Fruit fly (Drosophila melanogaster) whole organism: ENCODE data around the gene CG15888.

ENCODE experiments used
- CG8478 ChIP-seq: fragments of >200 bp; optimal IDR thresholded peaks from 2 replicates; lab custom pipeline; 2018; ENCODE audit warnings: inconsistent platforms
- Dll ChIP-seq: fragments of >200 bp; optimal IDR thresholded peaks from 2 replicates; lab custom pipeline; 2017
- EcR ChIP-seq, 2 experiments: fragments of >200 bp; optimal IDR thresholded peaks; 2 replicates each; lab custom pipeline; 2017; ENCODE audit warnings: missing biosample characterization in 2 of 2, missing genetic modification characterization in 2 of 2, missing genetic modification reagents in 2 of 2
- pan ChIP-seq: fragments of >200 bp; optimal IDR thresholded peaks from 2 replicates; lab custom pipeline; 2017
- psq ChIP-seq: fragments of >200 bp; optimal IDR thresholded peaks from 2 replicates; lab custom pipeline; 2017
- usp ChIP-seq: fragments of >200 bp; optimal IDR thresholded peaks from 2 replicates; lab custom pipeline; 2017; ENCODE audit warnings: missing biosample characterization, missing genetic modification characterization, mixed read lengths

The CG15888 gene

dm6 chr3R:13286118-13286579, at the start of gene CG15888:
TSS of gene CG15888 (minus strand) at chr3R:13286529.
- no peak for TF ChIP-seq pan (lab: Kevin White, UChicago)
- TF ChIP-seq CG8478, result no peak
- no peak for TF ChIP-seq psq (lab: Kevin White, UChicago)
- TF ChIP-seq Dll (lab: Kevin White, UChicago), result no peak
- TF ChIP-seq EcR (GFP tag; optimal IDR thresholded peaks at IDR 0.05; lab: Kevin White, UChicago), result no peak
- no peak for TF ChIP-seq usp (GFP tag; lab: Kevin White, UChicago)

dm6 chr3R:13334007-13334406, 47.7 kb upstream of the CG15888 start, which contains the start of gene PK2-R2:
TSS of gene PK2-R2 (minus strand) at chr3R:13334166.
- TF ChIP-seq psq (lab: Kevin White, UChicago) (no peak), CG8478 (no peak), EcR (GFP tag; optimal IDR thresholded peaks at IDR 0.05; lab: Kevin White, UChicago) (no peak), usp (GFP tag; lab: Kevin White, UChicago) (no peak), pan (lab: Kevin White, UChicago) (no peak), Dll (lab: Kevin White, UChicago) (no peak)

dm6 chr3R:13333031-13333430, 46.7 kb upstream of the CG15888 start:
- TF ChIP-seq CG8478 (no peak), Dll (lab: Kevin White, UChicago) (no peak), psq (lab: Kevin White, UChicago) (no peak), EcR (GFP tag; optimal IDR thresholded peaks at IDR 0.05; lab: Kevin White, UChicago) (no peak), pan (lab: Kevin White, UChicago) (no peak), usp (GFP tag; lab: Kevin White, UChicago) (no peak)

dm6 chr3R:13319873-13320272, 33.5 kb upstream of the CG15888 start:
- no peak for TF ChIP-seq pan (lab: Kevin White, UChicago)
- no peak for TF ChIP-seq usp (GFP tag; lab: Kevin White, UChicago)

- TF ChIP-seq CG8478 (no peak), psq (lab: Kevin White, UChicago) (no peak), usp (GFP tag; lab: Kevin White, UChicago) (no peak), pan (lab: Kevin White, UChicago) (no peak)
These were observed 32.8 kb upstream of the CG15888 start, which contains the start of gene CG45080 for dm6 chr3R:13319170-13319569. TSS of gene CG45080 (minus strand) at chr3R:13319270.

- TF ChIP-seq EcR (GFP tag; optimal IDR thresholded peaks at IDR 0.05; lab: Kevin White, UChicago), result no peak
- no peak for TF ChIP-seq CG8478
- no peak for TF ChIP-seq pan (lab: Kevin White, UChicago)
- TF ChIP-seq usp (GFP tag; lab: Kevin White, UChicago), result no peak
- no peak for TF ChIP-seq psq (lab: Kevin White, UChicago)
- no peak for TF ChIP-seq Dll (lab: Kevin White, UChicago)
These were observed 26.8 kb upstream of the CG15888 start, which contains the start of gene CG44142 for dm6 chr3R:13313088-13313487. TSS of gene CG44142 (minus strand) at chr3R:13313188.

- no peak for TF ChIP-seq EcR (GFP tag; optimal IDR thresholded peaks at IDR 0.05; lab: Kevin White, UChicago)
- no peak for TF ChIP-seq psq (lab: Kevin White, UChicago)
- TF ChIP-seq pan (lab: Kevin White, UChicago), result no peak
- no peak for TF ChIP-seq usp (GFP tag; lab: Kevin White, UChicago)
- TF ChIP-seq CG8478, result no peak
- TF ChIP-seq Dll (lab: Kevin White, UChicago), result no peak
These were observed 22.9 kb upstream of the CG15888 start for dm6 chr3R:13309133-13309711.

- no peak for TF ChIP-seq EcR (GFP tag; optimal IDR thresholded peaks at IDR 0.05; lab: Kevin White, UChicago)
- no peak for TF ChIP-seq pan (lab: Kevin White, UChicago)
- TF ChIP-seq Dll (lab: Kevin White, UChicago), result no peak
- TF ChIP-seq psq (lab: Kevin White, UChicago), result no peak
- TF ChIP-seq usp (GFP tag; lab: Kevin White, UChicago), result no peak
- no peak for TF ChIP-seq CG8478
These were observed 20.3 kb upstream of the CG15888 start for dm6 chr3R:13306595-13306994.

- TF ChIP-seq CG8478, result no peak
- no peak for TF ChIP-seq psq (lab: Kevin White, UChicago)
- no peak for TF ChIP-seq EcR (GFP tag; optimal IDR thresholded peaks at IDR 0.05; lab: Kevin White, UChicago)
- TF ChIP-seq pan (lab: Kevin White, UChicago), result no peak
- TF ChIP-seq Dll (lab: Kevin White, UChicago), result no peak
- no peak for TF ChIP-seq usp (GFP tag; lab: Kevin White, UChicago)
These were observed 19.1 kb upstream of the CG15888 start for dm6 chr3R:13305318-13305899.

dm6 chr3R:13304512-13305069, 18.3 kb upstream of the CG15888 start:
- TF ChIP-seq EcR (GFP tag; optimal IDR thresholded peaks at IDR 0.05; lab: Kevin White, UChicago), result no peak
- TF ChIP-seq Dll (lab: Kevin White, UChicago), result no peak
- no peak for TF ChIP-seq psq (lab: Kevin White, UChicago)
- no peak for TF ChIP-seq CG8478
- TF ChIP-seq usp (GFP tag; lab: Kevin White, UChicago), result no peak
- TF ChIP-seq pan (lab: Kevin White, UChicago), result no peak

- no peak for TF ChIP-seq pan (lab: Kevin White, UChicago)
- no peak for TF ChIP-seq Dll (lab: Kevin White, UChicago)
- no peak for TF ChIP-seq CG8478
- TF ChIP-seq psq (lab: Kevin White, UChicago), result no peak
- no peak for TF ChIP-seq EcR (GFP tag; optimal IDR thresholded peaks at IDR 0.05; lab: Kevin White, UChicago)
- TF ChIP-seq usp (GFP tag; lab: Kevin White, UChicago), result no peak
These were observed 16.8 kb upstream of the CG15888 start, which contains the start of gene CG43208 for dm6 chr3R:13303126-13303525. TSS of gene CG43208 (plus strand) at chr3R:13303426.
